Worm (Caenorhabditis elegans): ENCODE results near the gene F48G7.10.

- TF ChIP-seq dao-5 (tag; optimal IDR thresholded peaks at IDR 0.05) (no peak), W03F9.2 (tag; optimal IDR thresholded peaks at IDR 0.05) (no peak), him-1 (tag; optimal IDR thresholded peaks at IDR 0.05) (no peak)
These were observed 44.9 kb upstream of the F48G7.10 start, which contains the start of gene srx-22 for ce11 chrV:679663-680062.
